Fruit fly (Drosophila melanogaster): ENCODE data around the gene CG10132.
A peak's percentile ranks its signal among the peaks of the same experiment; 100 is the strongest.

CG10132 gene

dm6 chr2L:19487190-19487589 is 31.4 kb upstream of the CG10132 start, which contains the start of gene CG13083:
TSS of gene CG13083 (plus strand) at chr2L:19487490.
- no peak for TF ChIP-seq N (GFP tag; optimal IDR thresholded peaks at IDR 0.05)

DNA sequence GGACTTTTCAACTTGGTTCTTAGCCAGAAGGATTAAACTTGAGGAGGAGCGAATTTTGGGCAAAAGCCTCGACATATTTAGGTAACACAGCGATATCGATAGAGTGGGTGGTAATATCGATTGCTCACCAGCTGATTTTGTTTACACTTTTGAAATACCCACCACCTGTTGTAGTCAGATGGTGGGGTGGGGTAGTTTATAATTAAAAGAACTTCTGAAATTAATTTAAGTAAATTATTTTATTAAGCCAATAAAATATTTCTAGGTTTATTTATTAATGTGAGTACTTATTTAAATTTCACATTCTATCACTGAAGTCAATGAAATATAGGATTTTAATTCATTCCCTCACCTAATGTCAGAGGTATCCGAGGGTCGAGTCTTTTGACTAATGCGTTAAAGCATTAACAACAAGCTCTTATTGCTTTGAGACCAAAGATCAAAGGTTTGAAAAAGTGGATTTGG is 28.6 kb upstream of the CG10132 start, which contains the start of the genes CG10194 and CG18094:
Gene CG10194, minus strand, starts transcription at position 108 of the 465 bp plus-strand sequence.
Gene CG18094, plus strand, starts transcription at position 266 of the 465 bp plus-strand sequence.
- TF ChIP-seq Myc (optimal IDR thresholded peaks at IDR 0.05) (no peak), Mio (GFP tag; optimal IDR thresholded peaks at IDR 0.05) (no peak), OdsH (GFP tag; optimal IDR thresholded peaks at IDR 0.05) (peak; percentile 74), lola (GFP tag; optimal IDR thresholded peaks at IDR 0.05) (no peak), HLH106 (tag; optimal IDR thresholded peaks at IDR 0.05) (peak; percentile 51), dsf (GFP tag; optimal IDR thresholded peaks at IDR 0.05; ENCODE audit: borderline replicate concordance) (no peak), psq (GFP tag; optimal IDR thresholded peaks at IDR 0.05) (peak; percentile 58), rgr (GFP tag; optimal IDR thresholded peaks at IDR 0.05) (peak; percentile 83), Hr83 (GFP tag; optimal IDR thresholded peaks at IDR 0.05; ENCODE audit: poor library complexity, severe bottlenecking) (peak; percentile 3), ey (GFP tag; optimal IDR thresholded peaks at IDR 0.05) (peak; percentile 43), h (GFP tag; optimal IDR thresholded peaks at IDR 0.05) (peak; percentile 77), brk (GFP tag; optimal IDR thresholded peaks at IDR 0.05) (no peak), Dfd (GFP tag; optimal IDR thresholded peaks at IDR 0.05) (no peak), foxo (GFP tag; optimal IDR thresholded peaks at IDR 0.05) (peak in 1 of 2 experiments; percentile 73), woc (GFP tag; optimal IDR thresholded peaks at IDR 0.05) (no peak), Sp1 (GFP tag; optimal IDR thresholded peaks at IDR 0.05) (peak; percentile 51), N (GFP tag; optimal IDR thresholded peaks at IDR 0.05) (no peak)

DNA sequence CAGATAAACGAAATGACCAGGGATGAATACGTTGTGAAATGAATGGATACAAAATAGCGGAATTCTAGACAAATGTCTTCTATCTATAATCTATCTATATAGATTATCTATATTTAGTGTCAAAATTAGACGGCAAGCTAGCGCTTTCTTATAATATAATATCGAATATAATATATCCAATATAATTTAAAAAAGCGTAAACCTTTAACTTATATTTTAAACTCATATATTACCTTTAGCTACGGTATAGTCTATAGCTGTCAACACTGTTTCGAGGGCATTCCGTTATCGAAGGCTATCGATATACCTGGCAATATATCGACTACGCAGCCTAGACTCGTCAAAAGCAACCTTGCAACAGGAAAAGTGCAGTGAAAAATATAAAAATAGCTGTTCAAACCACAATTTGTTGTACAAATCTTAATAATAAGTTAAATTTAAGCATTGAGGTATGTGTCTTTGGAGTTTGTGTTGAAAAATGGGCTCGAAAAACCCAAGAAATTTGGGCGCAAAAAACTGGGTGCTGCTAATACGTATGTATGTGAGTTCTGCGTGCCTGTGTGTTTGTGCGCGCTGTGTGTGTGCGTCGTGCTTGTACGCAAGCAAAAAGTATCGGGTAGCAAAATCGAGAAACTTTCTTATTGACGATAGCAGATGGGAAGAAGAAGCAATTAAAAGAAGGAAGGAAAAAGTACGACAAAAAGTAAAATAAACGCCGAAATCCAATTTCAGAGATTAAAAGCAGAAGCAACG is 25.5 kb upstream of the CG10132 start, which contains the start of the genes swm and Ctu2:
Gene swm, plus strand, starts transcription at position 318 of the 753 bp plus-strand sequence.
Gene Ctu2, minus strand, starts transcription at position 320 of the 753 bp plus-strand sequence.
- peak; percentile 52 for TF ChIP-seq psq (GFP tag; optimal IDR thresholded peaks at IDR 0.05)
- TF ChIP-seq dsf (GFP tag; optimal IDR thresholded peaks at IDR 0.05; ENCODE audit: borderline replicate concordance): no peak
- TF ChIP-seq sv (GFP tag; optimal IDR thresholded peaks at IDR 0.05): peak; percentile 21
- no peak for TF ChIP-seq Rel (GFP tag; optimal IDR thresholded peaks at IDR 0.05)
- peak; percentile 46 for TF ChIP-seq Rel (tag; optimal IDR thresholded peaks at IDR 0.05)
- peak; percentile 60 for TF ChIP-seq Sp1 (GFP tag; optimal IDR thresholded peaks at IDR 0.05)
- TF ChIP-seq Abd-B (GFP tag; optimal IDR thresholded peaks at IDR 0.05): no peak
- no peak for TF ChIP-seq Hr83 (GFP tag; optimal IDR thresholded peaks at IDR 0.05; ENCODE audit: poor library complexity, severe bottlenecking)
- peak; percentile 89 for TF ChIP-seq Myc (optimal IDR thresholded peaks at IDR 0.05)
- peak; percentile 35 for TF ChIP-seq OdsH (GFP tag; optimal IDR thresholded peaks at IDR 0.05)
- TF ChIP-seq CG9705 (GFP tag; optimal IDR thresholded peaks at IDR 0.05): peak; percentile 60
- TF ChIP-seq ey (GFP tag; optimal IDR thresholded peaks at IDR 0.05): peak; percentile 11
- no peak for TF ChIP-seq foxo (GFP tag; optimal IDR thresholded peaks at IDR 0.05)
- TF ChIP-seq rgr (GFP tag; optimal IDR thresholded peaks at IDR 0.05): peak; percentile 36
- TF ChIP-seq jim (GFP tag; optimal IDR thresholded peaks at IDR 0.05): no peak
- TF ChIP-seq HLH106 (tag; optimal IDR thresholded peaks at IDR 0.05): peak; percentile 83

- no peak for TF ChIP-seq Myc (optimal IDR thresholded peaks at IDR 0.05)
- TF ChIP-seq Rel (GFP tag; optimal IDR thresholded peaks at IDR 0.05): no peak
- TF ChIP-seq Rel (tag; optimal IDR thresholded peaks at IDR 0.05): peak; percentile 33
Observed at dm6 chr2L:19497983-19498382, 20.6 kb upstream of the CG10132 start, which contains the start of gene Top3alpha. TSS of gene Top3alpha (plus strand) at chr2L:19498168.

- TF ChIP-seq N (GFP tag; optimal IDR thresholded peaks at IDR 0.05) (no peak), Rel (GFP tag; optimal IDR thresholded peaks at IDR 0.05) (no peak), Rel (tag; optimal IDR thresholded peaks at IDR 0.05) (peak; percentile 89)
Observed at dm6 chr2L:19506323-19506722, 12.3 kb upstream of the CG10132 start.

- TF ChIP-seq ey (GFP tag; optimal IDR thresholded peaks at IDR 0.05) (peak; percentile 42), sv (GFP tag; optimal IDR thresholded peaks at IDR 0.05) (peak; percentile 16), usp (GFP tag; optimal IDR thresholded peaks at IDR 0.05) (no peak), pan (optimal IDR thresholded peaks at IDR 0.05) (no peak), CG9705 (GFP tag; optimal IDR thresholded peaks at IDR 0.05) (peak; percentile 30), tai (GFP tag; optimal IDR thresholded peaks at IDR 0.05) (no peak), OdsH (GFP tag; optimal IDR thresholded peaks at IDR 0.05) (peak; percentile 43), N (GFP tag; optimal IDR thresholded peaks at IDR 0.05) (no peak), rgr (GFP tag; optimal IDR thresholded peaks at IDR 0.05) (peak; percentile 57), Abd-B (GFP tag; optimal IDR thresholded peaks at IDR 0.05) (no peak), Myc (optimal IDR thresholded peaks at IDR 0.05) (peak; percentile 19), dsf (GFP tag; optimal IDR thresholded peaks at IDR 0.05; ENCODE audit: borderline replicate concordance) (no peak), sage (GFP tag; optimal IDR thresholded peaks at IDR 0.05) (no peak), Hr83 (GFP tag; optimal IDR thresholded peaks at IDR 0.05; ENCODE audit: poor library complexity, severe bottlenecking) (peak; percentile 92), br (GFP tag; optimal IDR thresholded peaks at IDR 0.05) (peak; percentile 42), foxo (GFP tag; optimal IDR thresholded peaks at IDR 0.05) (peak in 1 of 2 experiments; percentile 66), h (GFP tag; optimal IDR thresholded peaks at IDR 0.05) (peak; percentile 73), fru (GFP tag; optimal IDR thresholded peaks at IDR 0.05) (peak; percentile 52), CG32264 (GFP tag; optimal IDR thresholded peaks at IDR 0.05) (peak; percentile 13), dmrt93B (GFP tag; optimal IDR thresholded peaks at IDR 0.05) (no peak), Sp1 (GFP tag; optimal IDR thresholded peaks at IDR 0.05) (no peak), dl (GFP tag; optimal IDR thresholded peaks at IDR 0.05; ENCODE audit: insufficient read depth in 1 of 2, partially characterized antibody in 2 of 2) (no peak)
Observed at dm6 chr2L:19508361-19508918, 10.2 kb upstream of the CG10132 start, which contains the start of gene cyst. TSS of gene cyst (minus strand) at chr2L:19508764.
